Fruit fly (Drosophila melanogaster): ENCODE data around the gene Hexo1.
A peak's percentile ranks its signal among the peaks of the same experiment; 100 is the strongest.

The Hexo1 gene

dm6 chr3L:4304244-4304959 is 16.0 kb downstream of the Hexo1 start:
- TF ChIP-seq CG8478 (optimal IDR thresholded peaks at IDR 0.05) (no peak), CTCF (optimal IDR thresholded peaks at IDR 0.05) (no peak)

DNA sequence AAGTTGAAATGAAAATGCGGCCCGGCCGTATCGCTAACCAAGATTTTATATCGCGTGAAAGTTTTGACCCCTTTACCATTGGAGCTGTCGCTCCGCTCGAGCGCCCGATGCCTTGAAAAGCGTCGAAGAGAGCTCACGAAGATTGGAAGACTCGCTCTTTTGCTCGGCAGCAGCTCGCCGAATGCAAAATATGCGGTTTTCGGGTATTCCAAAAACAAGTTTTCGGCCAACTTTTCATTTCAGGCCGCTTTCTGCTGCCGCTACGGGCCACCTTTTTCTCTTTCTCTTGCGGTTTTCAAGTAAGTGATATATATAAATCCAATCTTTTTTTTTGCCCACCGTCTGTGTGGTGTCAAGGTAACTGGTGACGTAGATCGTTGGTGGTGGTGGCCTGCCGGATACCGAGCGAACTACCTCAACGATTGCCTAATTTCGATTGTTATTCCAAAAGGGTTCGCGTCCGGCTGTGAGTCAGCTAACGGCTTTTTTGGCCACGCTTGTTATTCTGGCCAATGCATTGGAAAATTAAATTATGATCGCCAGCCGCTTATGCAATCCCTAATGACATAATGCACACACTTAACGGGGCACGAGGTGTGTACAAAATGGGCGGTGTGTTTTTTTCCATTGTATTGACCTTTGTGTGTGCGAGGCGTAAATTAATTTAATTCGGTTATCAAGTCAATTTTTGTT is 19.4 kb downstream of the Hexo1 start, which contains the start of gene dyl:
Gene dyl (minus strand): TSS at position 28 of the 693 bp plus-strand sequence.
- TF ChIP-seq CG8478 (optimal IDR thresholded peaks at IDR 0.05), result no peak
- TF ChIP-seq CTCF (optimal IDR thresholded peaks at IDR 0.05), result no peak

- TF ChIP-seq CTCF (optimal IDR thresholded peaks at IDR 0.05), result no peak
- no peak for TF ChIP-seq CG8478 (optimal IDR thresholded peaks at IDR 0.05)
Observed at dm6 chr3L:4310604-4311003, 22.2 kb downstream of the Hexo1 start.

DNA sequence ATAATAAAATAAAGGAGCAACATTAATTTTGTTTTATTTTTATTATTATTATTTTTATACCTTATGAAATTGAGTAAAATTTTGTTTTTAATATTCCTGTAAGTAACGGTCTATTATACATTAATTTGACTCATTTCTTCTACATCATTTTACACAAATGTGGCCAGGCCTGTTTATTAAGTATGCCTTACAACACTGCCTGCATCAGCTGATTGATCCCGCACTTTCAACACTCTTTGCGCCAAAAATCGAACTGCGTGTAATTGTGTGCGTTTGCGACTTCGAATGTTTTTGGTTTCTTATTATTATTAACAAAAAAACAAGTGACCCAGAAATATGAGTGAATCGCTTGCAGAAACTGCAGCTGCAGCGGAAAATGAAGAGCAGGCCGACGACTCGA is 24.9 kb downstream of the Hexo1 start, which contains the start of gene Claspin:
Gene Claspin (plus strand): TSS at position 185 of the 400 bp plus-strand sequence.
- peak in 1 of 2 experiments; percentile 14 for TF ChIP-seq CTCF (optimal IDR thresholded peaks at IDR 0.05)
- TF ChIP-seq CG8478 (optimal IDR thresholded peaks at IDR 0.05), result no peak

DNA sequence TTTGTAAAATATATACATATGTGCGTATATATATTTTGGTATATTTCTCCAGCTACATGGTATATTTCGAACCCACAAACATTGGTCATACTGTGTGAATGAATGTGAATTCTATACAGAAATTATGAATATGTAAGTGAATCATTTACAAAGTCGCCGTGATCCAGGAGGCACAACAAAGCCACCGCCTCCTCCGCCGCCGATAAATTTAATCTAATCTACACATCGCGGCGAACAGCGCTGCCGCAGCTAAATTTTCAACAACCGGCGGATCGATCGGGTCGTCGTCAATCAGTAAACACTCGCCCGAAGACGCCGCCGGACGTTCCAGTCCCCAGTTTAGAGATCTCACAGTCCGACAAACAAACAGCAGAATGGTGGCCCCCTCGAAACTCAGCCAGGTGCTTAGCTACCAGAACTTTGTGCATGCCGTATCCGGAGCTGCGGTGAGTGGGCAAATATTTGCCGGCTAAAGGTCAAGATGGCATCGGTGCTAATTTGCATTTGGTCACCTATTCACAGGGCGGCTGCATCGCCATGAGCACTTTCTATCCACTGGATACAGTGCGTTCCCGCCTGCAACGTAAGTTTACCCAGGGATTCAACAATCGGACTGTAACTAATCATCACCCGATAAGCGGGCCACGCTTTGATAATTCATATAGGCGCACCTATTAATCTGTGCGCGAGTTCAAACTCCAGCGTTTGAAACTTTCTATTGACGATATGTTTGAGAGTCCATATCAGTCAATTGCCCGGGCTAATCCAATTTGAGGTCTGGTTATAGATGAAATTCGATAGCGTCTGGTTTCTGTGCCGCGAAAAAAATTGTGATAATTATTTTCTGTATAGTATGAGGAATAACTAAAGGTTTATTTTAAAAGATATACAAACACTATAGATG is 30.5 kb downstream of the Hexo1 start, which contains the start of gene PMP34:
Gene PMP34 (plus strand): TSS at position 79 of the 904 bp plus-strand sequence.
- TF ChIP-seq CTCF (optimal IDR thresholded peaks at IDR 0.05) (no peak), CG8478 (optimal IDR thresholded peaks at IDR 0.05) (no peak)

DNA sequence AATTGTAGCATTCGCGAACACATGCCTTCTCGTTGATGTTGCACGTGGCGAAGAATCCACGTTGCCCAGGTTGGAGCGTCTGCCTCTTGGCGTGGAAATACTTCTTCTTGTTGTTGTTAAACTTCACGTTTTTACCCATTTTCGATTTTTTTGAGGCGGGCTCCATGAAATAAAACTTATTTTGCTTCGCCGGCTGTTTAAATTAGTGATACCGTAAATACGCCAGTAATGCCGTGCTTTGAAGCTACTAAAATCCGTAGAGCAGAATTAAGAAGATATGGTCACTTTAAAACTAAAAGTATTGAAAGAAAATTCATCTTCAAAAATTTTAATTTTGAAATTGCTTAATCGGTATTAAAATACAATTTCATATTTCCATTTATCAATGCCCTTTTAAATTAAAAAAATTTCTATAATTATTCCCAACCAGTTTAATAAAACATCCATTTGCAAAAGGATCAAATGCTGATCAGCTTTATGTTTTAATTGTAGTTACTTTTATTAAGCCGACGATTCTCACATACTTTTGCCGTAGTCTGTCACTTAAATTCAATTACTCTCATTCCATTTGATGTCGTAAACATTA is 33.7 kb downstream of the Hexo1 start, which contains the start of gene CG15014:
Gene CG15014 (minus strand): TSS at position 228 of the 586 bp plus-strand sequence.
- TF ChIP-seq CG8478 (optimal IDR thresholded peaks at IDR 0.05) (no peak), CTCF (optimal IDR thresholded peaks at IDR 0.05) (no peak)

- TF ChIP-seq CG8478 (optimal IDR thresholded peaks at IDR 0.05) (no peak), CTCF (optimal IDR thresholded peaks at IDR 0.05) (no peak)
Observed at dm6 chr3L:4328048-4328447, 39.6 kb downstream of the Hexo1 start.

dm6 chr3L:4336588-4336987 is 48.1 kb downstream of the Hexo1 start:
- no peak for TF ChIP-seq CTCF (optimal IDR thresholded peaks at IDR 0.05)
- no peak for TF ChIP-seq CG8478 (optimal IDR thresholded peaks at IDR 0.05)

dm6 chr3L:4339525-4339924 is 51.1 kb downstream of the Hexo1 start:
- TF ChIP-seq CG8478 (optimal IDR thresholded peaks at IDR 0.05) (no peak), CTCF (optimal IDR thresholded peaks at IDR 0.05) (no peak)

dm6 chr3L:4340227-4340626 is 51.8 kb downstream of the Hexo1 start:
- TF ChIP-seq CTCF (optimal IDR thresholded peaks at IDR 0.05) (no peak), CG8478 (optimal IDR thresholded peaks at IDR 0.05) (no peak)
